Worm (Caenorhabditis elegans) whole organism, L4 larva: Measurements from ENCODE around the gene tdp-1.

Source experiments
- D1046.2 ChIP-seq: fragments of 200-800 bp; sonication (Bioruptor generic); IDR thresholded peaks from 2 replicates; pipeline ENCODE4 v1.3.6; 2022; ENCODE audit warnings: missing genetic modification characterization, missing compliant biosample characterization
- F26F4.8 ChIP-seq: fragments of 200-800 bp; sonication (Bioruptor generic); conservative IDR thresholded peaks from 2 replicates; pipeline ENCODE4 v1.3.6; 2022; ENCODE audit warnings: missing genetic modification characterization, missing compliant biosample characterization
- F49E8.2 ChIP-seq: sonication (generic microtip); optimal IDR thresholded peaks from 2 replicates; lab custom pipeline; 2016; ENCODE audit warnings: missing compliant biosample characterization, mild to moderate bottlenecking, missing genetic modification characterization, borderline replicate concordance
- R02D3.7 ChIP-seq: fragments of 150-350 bp; sonication (generic microtip); optimal IDR thresholded peaks from 3 replicates; lab custom pipeline; 2014; ENCODE audit warnings: missing biosample characterization, missing genetic modification characterization
- ZK337.2 ChIP-seq: fragments of 200-800 bp; sonication (Bioruptor generic); IDR thresholded peaks from 2 replicates; pipeline ENCODE4 v1.3.6; 2022; ENCODE audit warnings: missing genetic modification reagents, missing genetic modification characterization, missing compliant biosample characterization
- aha-1 ChIP-seq: fragments of 150-350 bp; peaks from one replicate; lab custom pipeline; 2014; ENCODE audit warnings: missing biosample characterization, missing genetic modification characterization
- attf-4 ChIP-seq: sonication (generic microtip); optimal IDR thresholded peaks from 3 replicates; lab custom pipeline; 2017; ENCODE audit warnings: missing biosample characterization, missing genetic modification characterization
- ceh-28 ChIP-seq: fragments of 150-350 bp; optimal IDR thresholded peaks from 2 replicates; lab custom pipeline; 2014; ENCODE audit warnings: missing biosample characterization, missing genetic modification reagents, missing genetic modification characterization
- ceh-32 ChIP-seq: sonication (generic microtip); optimal IDR thresholded peaks from 2 replicates; lab custom pipeline; 2016; ENCODE audit warnings: mild to moderate bottlenecking, missing genetic modification characterization, missing compliant biosample characterization; ENCODE audit not compliant: poor library complexity
- ceh-44 ChIP-seq: fragments of 200-800 bp; sonication (Bioruptor generic); IDR thresholded peaks from 2 replicates; pipeline ENCODE4 v1.3.6; 2022; ENCODE audit warnings: missing genetic modification reagents, missing genetic modification characterization, missing compliant biosample characterization
- ceh-82 ChIP-seq: sonication (generic microtip); optimal IDR thresholded peaks from 2 replicates; lab custom pipeline; 2017; ENCODE audit warnings: missing biosample characterization, missing genetic modification characterization
- daf-16 ChIP-seq, 3 experiments: sonication (generic microtip); optimal IDR thresholded peaks; 2 replicates each; lab custom pipeline; 2016 to 2017; ENCODE audit warnings: missing genetic modification characterization in 3 of 3, missing genetic modification reagents in 3 of 3, mild to moderate bottlenecking in 2 of 3, missing compliant biosample characterization in 2 of 3, missing biosample characterization in 1 of 3, moderate library complexity in 1 of 3
- daf-19 ChIP-seq: fragments of 200-800 bp; sonication (Bioruptor generic); conservative IDR thresholded peaks from 2 replicates; pipeline ENCODE4 v1.3.6; 2022; ENCODE audit warnings: missing genetic modification characterization, missing compliant biosample characterization
- dmd-8 ChIP-seq: fragments of 200-800 bp; sonication (Bioruptor generic); IDR thresholded peaks from 2 replicates; pipeline ENCODE4 v1.3.6; 2022; ENCODE audit warnings: missing genetic modification characterization, missing compliant biosample characterization
- dmd-9 ChIP-seq: fragments of 200-800 bp; sonication (Bioruptor generic); IDR thresholded peaks from 2 replicates; pipeline ENCODE4 v1.3.6; 2022; ENCODE audit warnings: missing genetic modification reagents, missing genetic modification characterization, missing compliant biosample characterization
- dve-1 ChIP-seq: sonication (generic microtip); optimal IDR thresholded peaks from 2 replicates; lab custom pipeline; 2017; ENCODE audit warnings: antibody characterized with exemption, mild to moderate bottlenecking, missing genetic modification characterization, missing compliant biosample characterization; ENCODE audit not compliant: insufficient read depth
- egl-43 ChIP-seq: fragments of 200-800 bp; sonication (Bioruptor generic); IDR thresholded peaks from 2 replicates; pipeline ENCODE4 v1.3.6; 2022; ENCODE audit warnings: missing genetic modification reagents, missing genetic modification characterization, missing compliant biosample characterization
- fkh-10 ChIP-seq: fragments of 150-350 bp; optimal IDR thresholded peaks from 2 replicates; lab custom pipeline; 2014; ENCODE audit warnings: missing biosample characterization, missing genetic modification reagents, missing genetic modification characterization
- gei-8 ChIP-seq: fragments of 200-800 bp; sonication (Bioruptor generic); optimal IDR thresholded peaks from 2 replicates; lab custom pipeline; 2018; ENCODE audit warnings: mild to moderate bottlenecking, missing genetic modification characterization, missing compliant biosample characterization
- hlh-11 ChIP-seq: fragments of 200-800 bp; sonication (Bioruptor generic); optimal IDR thresholded peaks from 2 replicates; lab custom pipeline; 2018; ENCODE audit warnings: mild to moderate bottlenecking, missing genetic modification characterization, missing compliant biosample characterization
- hlh-30 ChIP-seq: sonication (generic microtip); optimal IDR thresholded peaks from 2 replicates; lab custom pipeline; 2017; ENCODE audit warnings: antibody characterized with exemption, mild to moderate bottlenecking, missing genetic modification characterization, missing compliant biosample characterization; ENCODE audit not compliant: insufficient read depth
- lim-7 ChIP-seq: fragments of 200-800 bp; sonication (Bioruptor generic); IDR thresholded peaks from 2 replicates; pipeline ENCODE4 v1.3.6; 2022; ENCODE audit warnings: missing genetic modification characterization, missing compliant biosample characterization
- lin-39 ChIP-seq: fragments of 150-350 bp; optimal IDR thresholded peaks from 2 replicates; lab custom pipeline; 2014; ENCODE audit warnings: missing biosample characterization, missing genetic modification reagents, missing genetic modification characterization
- lsy-2 ChIP-seq, 2 experiments: fragments of 150-350 bp in 1 of 2; sonication (generic microtip) in 1 of 2; optimal IDR thresholded peaks; 2 replicates each; lab custom pipeline; 2014 to 2017; ENCODE audit warnings: missing biosample characterization in 2 of 2, missing genetic modification characterization in 2 of 2
- madf-9 ChIP-seq: fragments of 200-800 bp; sonication (Bioruptor generic); conservative IDR thresholded peaks from 2 replicates; pipeline ENCODE4 v1.3.6; 2022; ENCODE audit warnings: missing genetic modification reagents, missing genetic modification characterization, missing compliant biosample characterization
- mxl-2 ChIP-seq: fragments of 200-800 bp; sonication (Bioruptor generic); conservative IDR thresholded peaks from 2 replicates; pipeline ENCODE4 v1.3.6; 2022; ENCODE audit warnings: missing genetic modification reagents, missing genetic modification characterization, missing compliant biosample characterization
- nhr-102 ChIP-seq: sonication (generic microtip); optimal IDR thresholded peaks from 2 replicates; lab custom pipeline; 2016; ENCODE audit warnings: mild to moderate bottlenecking, missing genetic modification characterization, moderate library complexity, missing compliant biosample characterization
- nhr-11 ChIP-seq: fragments of 150-350 bp; optimal IDR thresholded peaks from 2 replicates; lab custom pipeline; 2014; ENCODE audit warnings: missing biosample characterization, missing genetic modification characterization
- nhr-111 ChIP-seq: fragments of 200-800 bp; sonication (Bioruptor generic); optimal IDR thresholded peaks from 2 replicates; lab custom pipeline; 2018; ENCODE audit warnings: mild to moderate bottlenecking, missing genetic modification characterization, missing compliant biosample characterization
- nhr-237 ChIP-seq: sonication (generic microtip); optimal IDR thresholded peaks from 2 replicates; lab custom pipeline; 2017; ENCODE audit warnings: missing biosample characterization, missing genetic modification characterization
- nhr-25 ChIP-seq: sonication (generic microtip); optimal IDR thresholded peaks from 2 replicates; lab custom pipeline; 2017; ENCODE audit warnings: missing genetic modification characterization, mild to moderate bottlenecking, missing compliant biosample characterization, antibody characterized with exemption, moderate library complexity, borderline replicate concordance; ENCODE audit not compliant: insufficient read depth
- nhr-76 ChIP-seq: fragments of 150-350 bp; optimal IDR thresholded peaks from 2 replicates; lab custom pipeline; 2014; ENCODE audit warnings: missing biosample characterization, missing genetic modification characterization
- saeg-2 ChIP-seq: fragments of 200-800 bp; sonication (Bioruptor generic); IDR thresholded peaks from 2 replicates; pipeline ENCODE4 v1.3.6; 2022; ENCODE audit warnings: missing genetic modification reagents, missing genetic modification characterization, missing compliant biosample characterization
- sdz-12 ChIP-seq: fragments of 200-800 bp; sonication (Bioruptor generic); optimal IDR thresholded peaks from 2 replicates; lab custom pipeline; 2018; ENCODE audit warnings: mild to moderate bottlenecking, missing genetic modification characterization, missing compliant biosample characterization
- set-16 ChIP-seq: fragments of 200-800 bp; sonication (Bioruptor generic); IDR thresholded peaks from 2 replicates; pipeline ENCODE4 v1.3.6; 2022; ENCODE audit warnings: missing genetic modification reagents, missing genetic modification characterization, missing compliant biosample characterization
- snpc-1.2 ChIP-seq: fragments of 200-800 bp; sonication (Bioruptor generic); IDR thresholded peaks from 2 replicates; pipeline ENCODE4 v1.3.6; 2022; ENCODE audit warnings: missing genetic modification reagents, missing genetic modification characterization, missing compliant biosample characterization
- spr-3 ChIP-seq: fragments of 200-800 bp; sonication (Bioruptor generic); optimal IDR thresholded peaks from 2 replicates; lab custom pipeline; 2018; ENCODE audit warnings: mild to moderate bottlenecking, missing genetic modification characterization, missing compliant biosample characterization
- tag-97 ChIP-seq: fragments of 200-800 bp; sonication (Bioruptor generic); IDR thresholded peaks from 2 replicates; pipeline ENCODE4 v1.3.6; 2022; ENCODE audit warnings: missing genetic modification characterization, missing compliant biosample characterization
- unc-62 ChIP-seq, 3 experiments: fragments of 150-350 bp in 1 of 3; sonication (generic microtip); optimal IDR thresholded peaks in 2 of 3; peaks in 1 of 3; 1 replicate in 1 of 3; 2 replicates in 2 of 3; lab custom pipeline; 2014 to 2017; ENCODE audit warnings: missing biosample characterization in 3 of 3, missing genetic modification characterization in 3 of 3, missing genetic modification reagents in 3 of 3, missing genotype in 1 of 3
- zfp-3 ChIP-seq: fragments of 200-800 bp; sonication (Bioruptor generic); conservative IDR thresholded peaks from 2 replicates; pipeline ENCODE4 v1.3.6; 2022; ENCODE audit warnings: missing genetic modification reagents, missing genetic modification characterization, missing compliant biosample characterization
- zip-2 ChIP-seq: fragments of 150-350 bp; optimal IDR thresholded peaks from 2 replicates; lab custom pipeline; 2014; ENCODE audit warnings: missing biosample characterization, missing genetic modification characterization
- ztf-11 ChIP-seq: fragments of 150-350 bp; optimal IDR thresholded peaks from 2 replicates; lab custom pipeline; 2014; ENCODE audit warnings: missing biosample characterization, missing genetic modification characterization
- ztf-7 ChIP-seq: fragments of 150-350 bp; optimal IDR thresholded peaks from 2 replicates; lab custom pipeline; 2014; ENCODE audit warnings: missing biosample characterization, missing genetic modification characterization

Gene tdp-1

ce11 chrII:8959081-8959480 is 38.5 kb upstream of the tdp-1 start (continued):
- no peak for TF ChIP-seq zfp-3
- no peak for TF ChIP-seq egl-43 (GFP tag; lab: Robert Waterston, UW)
- TF ChIP-seq daf-16 (GFP tag; optimal IDR thresholded peaks at IDR 0.05; lab: Kevin White, UChicago): peak in 1 of 2 experiments; percentile 32
- TF ChIP-seq daf-16 (tag; optimal IDR thresholded peaks at IDR 0.05; lab: Kevin White, UChicago): no peak
- no peak for TF ChIP-seq nhr-76 (tag; lab: Kevin White, UChicago)
- TF ChIP-seq unc-62 (GFP tag; optimal IDR thresholded peaks at IDR 0.05 in 1 of 2; lab: Kevin White, UChicago): peak in 1 of 2 experiments; percentile 93
- TF ChIP-seq unc-62 (tag; optimal IDR thresholded peaks at IDR 0.05; lab: Kevin White, UChicago): no peak
- peak in 1 of 2 experiments; percentile 13 for TF ChIP-seq lsy-2 (tag; optimal IDR thresholded peaks at IDR 0.05; lab: Kevin White, UChicago)

- TF ChIP-seq ztf-7 (tag; lab: Kevin White, UChicago) (no peak), gei-8 (no peak)
These were observed 37.2 kb upstream of the tdp-1 start, which contains the start of gene cal-2 for ce11 chrII:8960414-8960813. TSS of gene cal-2 (plus strand) at chrII:8960714.

- TF ChIP-seq ceh-32 (tag; lab: Kevin White, UChicago) (no peak), attf-4 (tag; lab: Kevin White, UChicago) (no peak), ceh-28 (tag; lab: Kevin White, UChicago) (no peak), spr-3 (GFP tag; lab: Kevin White, UChicago) (no peak), saeg-2 (GFP tag; lab: Robert Waterston, UW) (no peak), unc-62 (GFP tag; optimal IDR thresholded peaks at IDR 0.05 in 1 of 2; lab: Kevin White, UChicago) (peak in 1 of 2 experiments; percentile 78), unc-62 (tag; optimal IDR thresholded peaks at IDR 0.05; lab: Kevin White, UChicago) (no peak), daf-16 (GFP tag; optimal IDR thresholded peaks at IDR 0.05; lab: Kevin White, UChicago) (no peak), daf-16 (tag; optimal IDR thresholded peaks at IDR 0.05; lab: Kevin White, UChicago) (no peak), lin-39 (tag; lab: Kevin White, UChicago) (no peak), R02D3.7 (tag; lab: Kevin White, UChicago) (no peak), nhr-11 (tag; lab: Kevin White, UChicago) (peak; percentile 8), ztf-11 (tag; lab: Kevin White, UChicago) (no peak), snpc-1.2 (GFP tag; lab: Robert Waterston, UW) (no peak)
These were observed 36.2 kb upstream of the tdp-1 start for ce11 chrII:8961450-8961849.

- TF ChIP-seq zfp-3 (no peak), dve-1 (no peak), hlh-11 (tag; lab: Kevin White, UChicago) (peak; percentile 13), D1046.2 (GFP tag; lab: Robert Waterston, UW) (no peak), nhr-11 (tag; lab: Kevin White, UChicago) (peak; percentile 54), madf-9 (GFP tag; lab: Robert Waterston, UW) (no peak), zip-2 (no peak), nhr-102 (tag; lab: Kevin White, UChicago) (no peak), F26F4.8 (no peak), nhr-111 (GFP tag; lab: Kevin White, UChicago) (no peak), ZK337.2 (GFP tag; lab: Robert Waterston, UW) (peak; percentile 75), lsy-2 (tag; optimal IDR thresholded peaks at IDR 0.05; lab: Kevin White, UChicago) (peak in 1 of 2 experiments; percentile 11), daf-19 (no peak), ceh-44 (GFP tag; lab: Robert Waterston, UW) (no peak), dmd-8 (GFP tag; lab: Robert Waterston, UW) (no peak), tag-97 (GFP tag; lab: Robert Waterston, UW) (no peak), dmd-9 (GFP tag; lab: Robert Waterston, UW) (no peak), nhr-237 (no peak), set-16 (GFP tag; lab: Robert Waterston, UW) (no peak), ceh-82 (tag; lab: Kevin White, UChicago) (no peak), mxl-2 (GFP tag; lab: Robert Waterston, UW) (no peak), nhr-25 (no peak), sdz-12 (GFP tag; lab: Kevin White, UChicago) (no peak), lim-7 (no peak), fkh-10 (GFP tag; lab: Kevin White, UChicago) (no peak), F49E8.2 (tag; lab: Kevin White, UChicago) (no peak), hlh-30 (tag; lab: Kevin White, UChicago) (peak; percentile 5), aha-1 (tag; lab: Kevin White, UChicago) (no peak), unc-62 (GFP tag; optimal IDR thresholded peaks at IDR 0.05 in 1 of 2; lab: Kevin White, UChicago) (no peak), unc-62 (tag; optimal IDR thresholded peaks at IDR 0.05; lab: Kevin White, UChicago) (no peak)
These were observed 35.4 kb upstream of the tdp-1 start for ce11 chrII:8962206-8962605.
